Fruit fly (Drosophila melanogaster) whole organism: Measurements from ENCODE around the gene rgn.

Source experiments
- CG8478 ChIP-seq: fragments of >200 bp; optimal IDR thresholded peaks from 2 replicates; lab custom pipeline; 2018; ENCODE audit warnings: inconsistent platforms
- EcR ChIP-seq, 2 experiments: fragments of >200 bp; optimal IDR thresholded peaks; 2 replicates each; lab custom pipeline; 2017; ENCODE audit warnings: missing biosample characterization in 2 of 2, missing genetic modification characterization in 2 of 2, missing genetic modification reagents in 2 of 2
- pan ChIP-seq: fragments of >200 bp; optimal IDR thresholded peaks from 2 replicates; lab custom pipeline; 2017
- psq ChIP-seq: fragments of >200 bp; optimal IDR thresholded peaks from 2 replicates; lab custom pipeline; 2017
- usp ChIP-seq: fragments of >200 bp; optimal IDR thresholded peaks from 2 replicates; lab custom pipeline; 2017; ENCODE audit warnings: missing biosample characterization, missing genetic modification characterization, mixed read lengths

dm6 chr3L:21414331-21414730 lies 32.0 kb downstream of the rgn start:
- no peak for TF ChIP-seq pan (lab: Kevin White, UChicago)
- TF ChIP-seq usp (GFP tag; lab: Kevin White, UChicago): no peak
- TF ChIP-seq psq: no peak
- TF ChIP-seq EcR (GFP tag; optimal IDR thresholded peaks at IDR 0.05; lab: Kevin White, UChicago): no peak
- TF ChIP-seq CG8478 (lab: Kevin White, UChicago): no peak
